Worm (Caenorhabditis elegans): ENCODE results near the gene C50F4.6.

Gene C50F4.6

DNA sequence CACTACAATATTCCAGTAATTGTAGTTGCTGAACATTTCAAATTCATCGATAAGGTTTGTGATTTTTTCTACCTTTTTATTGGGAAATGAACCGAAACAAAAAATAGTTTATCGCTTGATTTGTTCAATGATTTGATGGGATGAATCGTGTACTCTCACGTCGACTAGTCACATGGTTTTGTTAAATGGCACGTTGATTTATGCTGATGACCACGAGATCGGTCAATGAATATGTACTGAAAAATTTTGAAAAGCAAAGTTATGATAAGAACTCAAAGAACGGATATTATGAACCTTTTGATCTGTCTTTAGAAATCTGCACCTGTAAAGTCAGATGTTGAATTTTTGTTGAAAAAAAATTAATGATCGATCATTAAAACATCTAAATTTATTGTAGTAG is 29.6 kb upstream of the C50F4.6 start:
- TF ChIP-seq lsy-2 (tag; optimal IDR thresholded peaks at IDR 0.05) (no peak), unc-120 (tag; optimal IDR thresholded peaks at IDR 0.05; ENCODE audit: poor library complexity, severe bottlenecking) (no peak), unc-39 (tag; optimal IDR thresholded peaks at IDR 0.05) (no peak), nhr-2 (tag; optimal IDR thresholded peaks at IDR 0.05) (no peak)

DNA sequence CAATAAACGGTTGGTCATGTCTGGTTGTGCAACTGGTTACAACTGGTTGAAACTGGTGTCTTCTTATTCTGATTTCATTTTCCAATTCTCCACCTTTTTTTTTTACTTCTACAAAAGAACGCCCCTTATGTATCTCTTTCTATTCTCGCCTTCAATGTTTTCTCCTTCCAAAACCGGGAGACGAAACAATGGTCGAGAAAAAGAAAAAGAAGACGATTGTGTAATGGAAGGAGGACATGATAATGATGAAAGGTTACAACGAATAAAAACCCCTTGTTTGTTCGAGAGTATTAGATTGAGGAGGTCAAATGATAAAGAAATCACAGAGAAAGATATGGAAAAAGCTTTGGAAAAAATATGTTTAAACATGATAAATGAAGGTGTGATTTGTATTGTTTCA is 27.1 kb upstream of the C50F4.6 start, which contains the start of gene C50F4.8:
C50F4.8 (minus strand) TSS at position 28 of the 400 bp plus-strand sequence.
- TF ChIP-seq drap-1 (GFP tag; optimal IDR thresholded peaks at IDR 0.05) (no peak), unc-62 (GFP tag; optimal IDR thresholded peaks at IDR 0.05) (no peak), ham-2 (GFP tag; optimal IDR thresholded peaks at IDR 0.05) (no peak), lsy-2 (tag; optimal IDR thresholded peaks at IDR 0.05) (no peak), unc-120 (tag; optimal IDR thresholded peaks at IDR 0.05; ENCODE audit: poor library complexity, severe bottlenecking) (no peak), elt-1 (tag; optimal IDR thresholded peaks at IDR 0.05; ENCODE audit: borderline replicate concordance, insufficient read depth) (no peak), ceh-83 (GFP tag; optimal IDR thresholded peaks at IDR 0.05) (no peak), ztf-11 (tag; optimal IDR thresholded peaks at IDR 0.05) (no peak)

DNA sequence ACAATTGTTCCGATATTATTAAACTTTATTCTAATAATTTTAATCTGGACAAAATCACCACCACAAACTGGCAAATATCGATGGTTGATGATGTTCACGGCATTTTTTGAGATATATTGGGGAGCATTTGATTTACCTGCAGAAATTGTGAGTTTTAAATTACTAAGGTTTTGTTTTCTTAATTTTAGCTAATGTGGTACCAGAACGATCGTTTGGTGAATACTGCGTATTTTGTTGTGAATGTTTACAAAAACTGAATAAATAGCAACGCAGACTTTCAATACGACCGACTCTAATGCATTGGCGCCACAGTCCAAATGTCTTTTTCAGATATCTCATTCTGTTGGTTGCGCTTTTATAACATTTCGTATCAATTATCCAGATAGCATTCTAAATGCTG is 24.2 kb upstream of the C50F4.6 start:
- TF ChIP-seq elt-1 (tag; optimal IDR thresholded peaks at IDR 0.05; ENCODE audit: borderline replicate concordance, insufficient read depth) (no peak), nhr-76 (tag; optimal IDR thresholded peaks at IDR 0.05) (no peak), drap-1 (GFP tag; optimal IDR thresholded peaks at IDR 0.05) (no peak), tbx-8 (GFP tag; optimal IDR thresholded peaks at IDR 0.05) (no peak), snpc-4 (tag; optimal IDR thresholded peaks at IDR 0.05) (no peak), blmp-1 (tag; optimal IDR thresholded peaks at IDR 0.05) (no peak), nhr-28 (tag; optimal IDR thresholded peaks at IDR 0.05) (no peak), lin-32 (GFP tag; optimal IDR thresholded peaks at IDR 0.05) (no peak), ceh-83 (GFP tag; optimal IDR thresholded peaks at IDR 0.05) (no peak), sptf-1 (tag; optimal IDR thresholded peaks at IDR 0.05) (no peak), hlh-1 (tag; optimal IDR thresholded peaks at IDR 0.05) (no peak)

DNA sequence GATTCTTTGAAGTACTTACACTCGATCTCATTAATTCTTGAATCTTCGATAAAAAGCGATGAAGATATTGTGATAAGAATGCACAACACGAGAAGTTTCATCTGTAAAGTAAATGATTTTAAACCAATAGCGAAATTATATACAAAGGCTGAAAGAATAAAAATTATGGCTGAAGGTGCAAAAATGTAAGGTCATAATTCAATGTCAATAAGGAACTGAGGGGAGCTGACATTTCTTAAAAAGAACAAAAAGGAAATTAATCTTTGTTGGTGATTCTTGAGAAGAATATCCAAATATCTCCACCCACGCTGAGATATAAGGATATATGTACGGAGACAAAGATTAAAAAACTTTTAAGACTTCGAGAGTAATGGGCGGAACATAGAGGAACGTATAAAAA is 21.8 kb upstream of the C50F4.6 start, which contains the start of gene C50F4.9:
C50F4.9 (minus strand) TSS at position 101 of the 400 bp plus-strand sequence.
- TF ChIP-seq ceh-83 (GFP tag; optimal IDR thresholded peaks at IDR 0.05) (no peak), pha-4 (tag; optimal IDR thresholded peaks at IDR 0.05) (no peak), sptf-1 (tag; optimal IDR thresholded peaks at IDR 0.05) (no peak), unc-62 (GFP tag; optimal IDR thresholded peaks at IDR 0.05) (no peak)

DNA sequence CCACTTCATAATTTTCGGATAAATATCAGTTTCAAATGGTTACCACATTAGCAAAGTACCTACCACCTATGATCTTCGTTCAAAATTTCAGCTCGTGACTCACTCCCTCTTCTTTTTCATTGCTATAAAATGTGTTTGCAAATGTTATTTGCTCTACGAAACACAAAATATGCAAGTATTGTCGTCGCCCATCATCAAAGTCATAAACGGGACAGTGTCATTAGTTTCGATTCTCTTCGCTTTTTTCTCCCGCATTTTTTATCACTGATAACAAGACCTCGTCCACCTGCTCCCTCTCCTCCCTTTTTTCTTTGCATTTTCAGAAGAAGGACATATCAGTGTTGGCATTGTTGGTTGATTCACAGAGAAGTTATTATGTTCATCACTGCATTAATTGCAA is 19.4 kb upstream of the C50F4.6 start, which contains the start of gene C50F4.1:
C50F4.1 (plus strand) TSS at position 324 of the 400 bp plus-strand sequence.
- TF ChIP-seq cnd-1 (tag; optimal IDR thresholded peaks at IDR 0.05) (no peak), ham-2 (GFP tag; optimal IDR thresholded peaks at IDR 0.05) (no peak), elt-3 (tag; optimal IDR thresholded peaks at IDR 0.05) (no peak), unc-39 (tag; optimal IDR thresholded peaks at IDR 0.05) (no peak), lsy-2 (tag; optimal IDR thresholded peaks at IDR 0.05) (no peak), lin-32 (GFP tag; optimal IDR thresholded peaks at IDR 0.05) (no peak), blmp-1 (tag; optimal IDR thresholded peaks at IDR 0.05) (no peak), nhr-12 (tag; optimal IDR thresholded peaks at IDR 0.05) (no peak), nhr-76 (tag; optimal IDR thresholded peaks at IDR 0.05) (no peak), lin-13 (tag; optimal IDR thresholded peaks at IDR 0.05) (no peak), nhr-237 (tag; optimal IDR thresholded peaks at IDR 0.05) (no peak), nhr-2 (tag; optimal IDR thresholded peaks at IDR 0.05) (no peak), mab-5 (tag; optimal IDR thresholded peaks at IDR 0.05) (no peak), pha-4 (tag; optimal IDR thresholded peaks at IDR 0.05) (no peak), ceh-83 (GFP tag; optimal IDR thresholded peaks at IDR 0.05) (no peak), flh-1 (GFP tag; optimal IDR thresholded peaks at IDR 0.05) (no peak)

DNA sequence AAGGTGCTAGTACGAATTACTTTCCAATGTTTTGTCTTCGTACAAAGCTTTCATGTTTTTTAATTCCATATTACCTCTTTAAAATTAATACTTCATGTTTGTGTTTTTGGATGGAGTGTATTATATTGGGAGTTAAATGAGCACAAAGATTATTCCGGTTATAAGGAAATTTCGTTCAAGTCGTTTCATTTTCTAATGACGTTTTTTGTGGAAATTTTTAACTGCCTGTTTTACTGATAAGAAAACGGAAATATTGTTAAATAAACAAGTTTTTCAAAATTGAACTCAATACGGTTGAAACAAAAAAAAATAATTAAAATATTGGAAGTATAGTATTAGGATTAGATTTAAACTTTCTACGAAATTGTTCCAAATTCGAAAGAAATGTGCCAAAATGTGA is 18.6 kb upstream of the C50F4.6 start:
- TF ChIP-seq elt-3 (tag; optimal IDR thresholded peaks at IDR 0.05) (no peak), drap-1 (GFP tag; optimal IDR thresholded peaks at IDR 0.05) (no peak), sem-2 (GFP tag; optimal IDR thresholded peaks at IDR 0.05) (no peak), sptf-1 (tag; optimal IDR thresholded peaks at IDR 0.05) (no peak), flh-1 (GFP tag; optimal IDR thresholded peaks at IDR 0.05) (no peak), blmp-1 (tag; optimal IDR thresholded peaks at IDR 0.05) (no peak), unc-120 (tag; optimal IDR thresholded peaks at IDR 0.05; ENCODE audit: poor library complexity, severe bottlenecking) (no peak), ceh-43 (GFP tag; optimal IDR thresholded peaks at IDR 0.05) (no peak), mls-2 (tag; optimal IDR thresholded peaks at IDR 0.05) (no peak), unc-62 (GFP tag; optimal IDR thresholded peaks at IDR 0.05) (no peak), ceh-39 (tag; optimal IDR thresholded peaks at IDR 0.05) (no peak), mep-1 (tag; optimal IDR thresholded peaks at IDR 0.05) (no peak), lin-13 (tag; optimal IDR thresholded peaks at IDR 0.05) (no peak), mab-5 (tag; optimal IDR thresholded peaks at IDR 0.05) (no peak), pha-4 (tag; optimal IDR thresholded peaks at IDR 0.05) (no peak), ces-1 (GFP tag; optimal IDR thresholded peaks at IDR 0.05) (no peak), lin-32 (GFP tag; optimal IDR thresholded peaks at IDR 0.05) (no peak), lsy-2 (tag; optimal IDR thresholded peaks at IDR 0.05) (no peak), nhr-2 (tag; optimal IDR thresholded peaks at IDR 0.05) (no peak), nhr-76 (tag; optimal IDR thresholded peaks at IDR 0.05) (no peak)
